Fruit fly (Drosophila melanogaster): Measurements from ENCODE around the gene alphaTub67C.

The alphaTub67C gene

DNA sequence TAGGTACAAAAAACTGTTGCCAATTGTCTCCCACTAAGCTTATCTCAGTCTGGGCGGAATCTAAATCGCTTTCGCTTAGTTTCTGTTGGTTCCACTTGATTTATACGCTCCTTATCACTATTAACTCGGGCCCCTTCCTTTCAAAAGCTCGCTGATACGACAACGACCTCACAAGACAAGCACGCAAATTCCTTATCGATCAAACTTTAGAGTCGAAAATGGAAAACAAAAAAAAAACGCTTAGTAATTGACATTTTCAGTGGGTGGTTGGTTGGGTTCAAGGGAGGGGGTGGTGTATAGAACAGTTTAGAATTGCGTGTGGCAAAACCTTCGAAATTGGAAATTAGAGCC lies 10.4 kb downstream of the alphaTub67C start:
- no peak for TF ChIP-seq dsx (GFP tag; optimal IDR thresholded peaks at IDR 0.05; ENCODE audit: poor library complexity, severe bottlenecking)
- no peak for TF ChIP-seq CG32006 (GFP tag; optimal IDR thresholded peaks at IDR 0.05)
- TF ChIP-seq fkh (GFP tag; optimal IDR thresholded peaks at IDR 0.05): no peak
- TF ChIP-seq CG8632 (GFP tag; optimal IDR thresholded peaks at IDR 0.05): no peak
- no peak for TF ChIP-seq CG34406 (GFP tag; optimal IDR thresholded peaks at IDR 0.05)
- TF ChIP-seq fd85E (GFP tag; optimal IDR thresholded peaks at IDR 0.05): no peak
- TF ChIP-seq CG6808 (GFP tag; optimal IDR thresholded peaks at IDR 0.05): no peak
- no peak for TF ChIP-seq CG6276 (GFP tag; optimal IDR thresholded peaks at IDR 0.05)
- TF ChIP-seq pdm3 (GFP tag; optimal IDR thresholded peaks at IDR 0.05): no peak
- no peak for TF ChIP-seq Eip78C (GFP tag)
- no peak for TF ChIP-seq CG6854 (GFP tag; optimal IDR thresholded peaks at IDR 0.05)
- no peak for TF ChIP-seq vri (GFP tag; optimal IDR thresholded peaks at IDR 0.05)
- TF ChIP-seq Sox15 (GFP tag; optimal IDR thresholded peaks at IDR 0.05): no peak
- no peak for TF ChIP-seq net (GFP tag; optimal IDR thresholded peaks at IDR 0.05)
- TF ChIP-seq CG31627 (GFP tag; optimal IDR thresholded peaks at IDR 0.05): no peak
- no peak for TF ChIP-seq CG11902 (GFP tag; optimal IDR thresholded peaks at IDR 0.05)
- no peak for TF ChIP-seq Hr39 (GFP tag; optimal IDR thresholded peaks at IDR 0.05)
- TF ChIP-seq Eip93F (GFP tag; optimal IDR thresholded peaks at IDR 0.05): no peak
- TF ChIP-seq Eip75B (GFP tag; optimal IDR thresholded peaks at IDR 0.05): no peak

DNA sequence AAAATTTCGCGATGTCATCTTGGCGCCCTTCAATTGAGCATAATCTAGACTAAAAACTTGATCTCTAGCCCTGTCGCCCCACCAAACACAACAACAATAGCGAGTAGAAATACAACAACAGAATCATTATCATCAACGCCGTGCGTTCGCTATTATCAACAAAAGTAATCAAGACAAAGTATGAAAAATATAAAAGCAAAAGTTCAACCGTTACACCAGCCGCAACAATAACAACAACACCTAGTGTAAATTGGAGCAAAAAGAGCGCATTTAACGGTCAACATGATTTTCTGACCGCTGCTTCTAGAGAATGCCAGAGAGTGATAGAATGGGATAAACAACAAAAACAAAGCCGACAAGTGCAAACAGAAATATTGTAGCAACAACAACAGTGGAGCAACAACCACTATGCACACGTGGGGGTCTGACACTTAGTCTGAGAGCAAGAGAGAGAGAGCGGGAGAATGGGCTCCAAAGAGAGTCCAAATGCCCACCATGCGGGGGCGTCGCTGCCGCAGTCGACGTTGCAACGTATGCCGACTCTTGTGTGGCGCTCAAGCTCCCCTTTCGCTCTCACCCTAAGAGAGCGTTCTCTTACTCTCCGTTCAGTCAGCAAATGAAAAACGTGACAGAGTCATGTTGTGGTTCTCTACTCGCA lies 11.3 kb downstream of the alphaTub67C start:
- TF ChIP-seq CG16779 (tag; optimal IDR thresholded peaks at IDR 0.05) (no peak), CG1621 (tag; optimal IDR thresholded peaks at IDR 0.05) (no peak), CG6792 (GFP tag; optimal IDR thresholded peaks at IDR 0.05) (no peak), fd85E (GFP tag; optimal IDR thresholded peaks at IDR 0.05) (no peak), Met (GFP tag; optimal IDR thresholded peaks at IDR 0.05) (no peak), Eip75B (GFP tag; optimal IDR thresholded peaks at IDR 0.05) (no peak), Hr38 (GFP tag; optimal IDR thresholded peaks at IDR 0.05) (no peak), OdsH (GFP tag; optimal IDR thresholded peaks at IDR 0.05) (no peak), CG34406 (GFP tag; optimal IDR thresholded peaks at IDR 0.05) (no peak), topi (GFP tag; optimal IDR thresholded peaks at IDR 0.05) (no peak), fd59A (GFP tag; optimal IDR thresholded peaks at IDR 0.05) (no peak), dsx (GFP tag; optimal IDR thresholded peaks at IDR 0.05; ENCODE audit: poor library complexity, severe bottlenecking) (peak; percentile 46), Blimp-1 (GFP tag; optimal IDR thresholded peaks at IDR 0.05) (no peak), spab (GFP tag; optimal IDR thresholded peaks at IDR 0.05) (no peak), Sox102F (GFP tag; optimal IDR thresholded peaks at IDR 0.05) (no peak), Eip93F (GFP tag; optimal IDR thresholded peaks at IDR 0.05) (no peak), Hr4 (GFP tag; optimal IDR thresholded peaks at IDR 0.05) (no peak), Hr39 (GFP tag; optimal IDR thresholded peaks at IDR 0.05) (no peak), Sox15 (GFP tag; optimal IDR thresholded peaks at IDR 0.05) (no peak), svp (GFP tag) (peak; percentile 84), CG6163 (GFP tag; IDR thresholded peaks at IDR 0.05) (peak; percentile 7; the same call in 1 of the 3 replicates), eg (GFP tag; IDR thresholded peaks at IDR 0.05) (no peak; the same call in 1 of the 3 replicates), CG31627 (GFP tag; optimal IDR thresholded peaks at IDR 0.05) (no peak), CG10631 (GFP tag; optimal IDR thresholded peaks at IDR 0.05) (no peak), CG8319 (GFP tag; optimal IDR thresholded peaks at IDR 0.05) (no peak), CG6808 (GFP tag; optimal IDR thresholded peaks at IDR 0.05) (no peak), CG11762 (GFP tag; optimal IDR thresholded peaks at IDR 0.05; ENCODE audit: insufficient read depth) (no peak), ss (GFP tag; optimal IDR thresholded peaks at IDR 0.05) (no peak), CG11902 (GFP tag; optimal IDR thresholded peaks at IDR 0.05) (no peak), fkh (GFP tag; optimal IDR thresholded peaks at IDR 0.05) (peak; percentile 84), cyc (GFP tag; optimal IDR thresholded peaks at IDR 0.05) (no peak), Ets96B (tag; optimal IDR thresholded peaks at IDR 0.05) (no peak), Eip78C (GFP tag) (no peak), Lpt (GFP tag; optimal IDR thresholded peaks at IDR 0.05) (no peak), CG3032 (tag; optimal IDR thresholded peaks at IDR 0.05) (no peak)

All from whole organism, prepupa.